Fruit fly (Drosophila melanogaster) whole organism: ENCODE data around the gene RPA2.

Source experiments
- CG8478 ChIP-seq: fragments of >200 bp; optimal IDR thresholded peaks from 2 replicates; lab custom pipeline; 2018; ENCODE audit warnings: inconsistent platforms
- Dll ChIP-seq: fragments of >200 bp; optimal IDR thresholded peaks from 2 replicates; lab custom pipeline; 2017
- EcR ChIP-seq, 2 experiments: fragments of >200 bp; optimal IDR thresholded peaks; 2 replicates each; lab custom pipeline; 2017; ENCODE audit warnings: missing biosample characterization in 2 of 2, missing genetic modification characterization in 2 of 2, missing genetic modification reagents in 2 of 2
- pan ChIP-seq: fragments of >200 bp; optimal IDR thresholded peaks from 2 replicates; lab custom pipeline; 2017
- psq ChIP-seq: fragments of >200 bp; optimal IDR thresholded peaks from 2 replicates; lab custom pipeline; 2017
- usp ChIP-seq: fragments of >200 bp; optimal IDR thresholded peaks from 2 replicates; lab custom pipeline; 2017; ENCODE audit warnings: missing biosample characterization, missing genetic modification characterization, mixed read lengths

dm6 chr2L:20912789-20913300 is 13.1 kb downstream of the RPA2 start:
- no peak for TF ChIP-seq psq (lab: Kevin White, UChicago)
- TF ChIP-seq pan (lab: Kevin White, UChicago), result no peak
- no peak for TF ChIP-seq Dll (lab: Kevin White, UChicago)
- no peak for TF ChIP-seq EcR (GFP tag; optimal IDR thresholded peaks at IDR 0.05; lab: Kevin White, UChicago)
- TF ChIP-seq usp (GFP tag; lab: Kevin White, UChicago), result no peak
- TF ChIP-seq CG8478 (lab: Kevin White, UChicago), result no peak
